Fruit fly (Drosophila melanogaster): Measurements from ENCODE around the gene CG15317.

The CG15317 gene

DNA sequence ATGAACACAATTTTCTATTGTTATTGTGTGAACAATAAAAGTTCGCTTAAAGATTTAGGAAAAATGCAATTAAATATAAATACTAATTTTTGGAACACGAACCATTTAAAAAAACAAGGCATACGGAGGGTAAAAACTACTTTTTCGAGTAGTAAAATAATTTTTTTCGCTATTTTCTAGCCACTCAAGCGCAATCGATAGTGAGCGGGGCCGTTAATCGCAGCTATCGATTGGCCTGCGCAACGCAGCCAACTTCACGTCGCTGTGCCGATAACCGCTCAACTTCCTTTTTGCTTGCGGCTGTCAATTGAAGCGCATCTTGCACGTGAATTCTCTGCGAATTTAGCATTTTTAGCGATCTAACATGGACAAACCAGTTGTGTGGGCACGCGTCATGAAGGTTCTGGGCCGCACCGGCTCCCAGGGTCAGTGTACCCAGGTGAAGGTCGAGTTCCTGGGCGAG lies 2.0 kb downstream of the CG15317 start, which contains the start of gene RpS28b (continued):
- TF ChIP-seq CG9797 (GFP tag; optimal IDR thresholded peaks at IDR 0.05) = peak; percentile 48
- TF ChIP-seq Med (GFP tag) = peak; percentile 99
- TF ChIP-seq CG8944 (GFP tag; optimal IDR thresholded peaks at IDR 0.05) = peak; percentile 77
- TF ChIP-seq mirr (GFP tag; optimal IDR thresholded peaks at IDR 0.05) = peak; percentile 96
- peak; percentile 95 for TF ChIP-seq CG17912 (GFP tag; optimal IDR thresholded peaks at IDR 0.05)
- peak; percentile 75 for TF ChIP-seq Atf3 (GFP tag; optimal IDR thresholded peaks at IDR 0.05)
- TF ChIP-seq fd64A (GFP tag; optimal IDR thresholded peaks at IDR 0.05) = peak; percentile 91
- TF ChIP-seq CG17802 (tag; optimal IDR thresholded peaks at IDR 0.05) = peak; percentile 83
- TF ChIP-seq Elba2 (GFP tag; optimal IDR thresholded peaks at IDR 0.05) = no peak
- TF ChIP-seq ind (GFP tag; optimal IDR thresholded peaks at IDR 0.05) = peak; percentile 66
- peak; percentile 86 for TF ChIP-seq Asciz (GFP tag; optimal IDR thresholded peaks at IDR 0.05)
- TF ChIP-seq C15 (GFP tag; IDR thresholded peaks at IDR 0.05) = peak; percentile 88
- peak; percentile 80 for TF ChIP-seq ap (GFP tag; IDR thresholded peaks at IDR 0.05)
- peak; percentile 72 for TF ChIP-seq sug (tag; optimal IDR thresholded peaks at IDR 0.05)
- TF ChIP-seq H15 (GFP tag; IDR thresholded peaks at IDR 0.05) = peak; percentile 93
- TF ChIP-seq dimm (GFP tag; IDR thresholded peaks at IDR 0.05) = peak; percentile 83
- TF ChIP-seq CG12071 (GFP tag; optimal IDR thresholded peaks at IDR 0.05) = peak; percentile 95
- TF ChIP-seq CG7372 (GFP tag; IDR thresholded peaks at IDR 0.05) = peak; percentile 86
- peak; percentile 62 for TF ChIP-seq tap (tag; optimal IDR thresholded peaks at IDR 0.05)
- TF ChIP-seq CG13775 (GFP tag; optimal IDR thresholded peaks at IDR 0.05) = peak; percentile 93
- TF ChIP-seq hth (optimal IDR thresholded peaks at IDR 0.05) = no peak
- TF ChIP-seq CG2875 (GFP tag; optimal IDR thresholded peaks at IDR 0.05) = peak; percentile 90
- peak; percentile 95 for TF ChIP-seq CG11247 (GFP tag; IDR thresholded peaks at IDR 0.05)
- TF ChIP-seq ken (GFP tag; IDR thresholded peaks at IDR 0.05) = peak; percentile 94
- TF ChIP-seq inv (GFP tag; IDR thresholded peaks at IDR 0.05; ENCODE audit: partially characterized antibody) = peak; percentile 62; the same call in 1 of the 2 replicates
- peak; percentile 96 for TF ChIP-seq CG11085 (GFP tag; IDR thresholded peaks at IDR 0.05)
- TF ChIP-seq CG9817 (tag; optimal IDR thresholded peaks at IDR 0.05) = peak; percentile 87
- TF ChIP-seq CG3847 (GFP tag; IDR thresholded peaks at IDR 0.05) = peak; percentile 91
- peak; percentile 78 for TF ChIP-seq CG13894 (tag; optimal IDR thresholded peaks at IDR 0.05)
- peak; percentile 32 to 89 for TF ChIP-seq dpn (GFP tag; optimal IDR thresholded peaks at IDR 0.05)
- TF ChIP-seq phol (tag; optimal IDR thresholded peaks at IDR 0.05) = peak; percentile 72
- TF ChIP-seq NC2α (GFP tag; optimal IDR thresholded peaks at IDR 0.05) = peak; percentile 83
- TF ChIP-seq Meics (GFP tag; optimal IDR thresholded peaks at IDR 0.05) = peak; percentile 95
- peak in 1 of 2 experiments; percentile 85 for TF ChIP-seq Hr51 (GFP tag; optimal IDR thresholded peaks at IDR 0.05)
- TF ChIP-seq CG43689 (GFP tag; IDR thresholded peaks at IDR 0.05) = peak; percentile 87
- peak; percentile 86 for TF ChIP-seq eyg (GFP tag; optimal IDR thresholded peaks at IDR 0.05)
- peak; percentile 89 for TF ChIP-seq CG17385 (GFP tag; optimal IDR thresholded peaks at IDR 0.05)
- TF ChIP-seq MTF-1 (GFP tag; optimal IDR thresholded peaks at IDR 0.05; ENCODE audit: borderline replicate concordance) = peak; percentile 98
- TF ChIP-seq CG18262 (tag; optimal IDR thresholded peaks at IDR 0.05) = peak; percentile 37
- peak; percentile 85 for TF ChIP-seq Usf (GFP tag; optimal IDR thresholded peaks at IDR 0.05)
- TF ChIP-seq Ravus (GFP tag; IDR thresholded peaks at IDR 0.05) = no peak; the same call in 1 of the 2 replicates
- TF ChIP-seq emc (GFP tag; optimal IDR thresholded peaks at IDR 0.05) = peak; percentile 91
- TF ChIP-seq CG10267 (tag; optimal IDR thresholded peaks at IDR 0.05) = peak; percentile 13
- peak; percentile 82 for TF ChIP-seq luna (GFP tag; optimal IDR thresholded peaks at IDR 0.05)
- TF ChIP-seq CG15073 (GFP tag; optimal IDR thresholded peaks at IDR 0.05) = no peak
- TF ChIP-seq p53 (GFP tag; optimal IDR thresholded peaks at IDR 0.05) = peak; percentile 84
- TF ChIP-seq Mrtf (GFP tag; IDR thresholded peaks at IDR 0.05) = peak; percentile 90
- TF ChIP-seq CG9609 (GFP tag; optimal IDR thresholded peaks at IDR 0.05) = peak; percentile 85
- no peak for TF ChIP-seq Trl (optimal IDR thresholded peaks at IDR 0.05)
- peak; percentile 90 for TF ChIP-seq Trl (GFP tag; optimal IDR thresholded peaks at IDR 0.05)
- TF ChIP-seq hb (GFP tag; IDR thresholded peaks at IDR 0.05; ENCODE audit: partially characterized antibody) = peak; percentile 69

All from whole organism, embryonic.